Fruit fly (Drosophila melanogaster): ENCODE data around the gene CG6225.

The CG6225 gene

dm6 chr3R:12645771-12646317, 8.5 kb upstream of the CG6225 start:
- TF ChIP-seq noc (tag; optimal IDR thresholded peaks at IDR 0.05), result no peak

- TF ChIP-seq noc (tag; optimal IDR thresholded peaks at IDR 0.05), result no peak
Observed at dm6 chr3R:12646926-12647325, 7.5 kb upstream of the CG6225 start.

DNA sequence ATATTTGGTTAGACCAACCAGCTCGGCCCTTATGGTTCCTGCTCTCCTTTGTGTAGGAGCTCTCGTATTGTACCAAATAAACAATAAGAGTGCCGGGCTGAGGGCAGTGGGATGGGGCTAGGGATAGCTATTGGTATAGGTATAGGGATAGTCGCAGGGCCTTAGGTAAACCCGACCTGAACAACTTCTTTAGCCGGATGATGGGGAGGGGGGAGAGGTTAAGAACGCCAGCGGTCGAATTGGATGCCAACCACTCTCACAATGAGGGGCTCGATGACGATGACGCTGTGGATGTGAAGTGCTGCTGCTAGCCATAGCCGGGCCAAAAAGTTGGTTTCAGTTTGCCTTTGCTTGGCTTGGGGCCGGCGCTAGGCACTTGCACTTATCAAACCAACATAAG, 7.0 kb upstream of the CG6225 start:
- TF ChIP-seq noc (tag; optimal IDR thresholded peaks at IDR 0.05), result no peak

DNA sequence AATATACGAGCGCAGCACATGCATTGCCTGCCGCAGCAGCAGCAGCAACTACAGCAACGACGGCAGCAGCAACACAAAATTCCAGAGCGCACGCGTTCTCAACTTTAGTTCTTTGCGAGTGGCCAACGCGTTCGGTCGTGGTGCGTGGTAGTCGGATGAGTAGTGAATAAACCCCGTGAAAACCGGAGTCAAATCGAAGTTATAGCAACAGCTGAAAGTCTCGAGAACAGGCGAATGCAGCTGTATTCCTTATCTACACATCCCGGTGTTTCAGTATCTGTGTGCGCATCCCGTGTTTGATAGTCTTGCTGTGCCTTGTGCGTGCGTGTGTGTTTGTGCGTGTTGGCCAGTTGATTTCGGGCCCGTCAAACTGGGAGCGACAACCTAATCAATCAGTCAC, 6.4 kb upstream of the CG6225 start, which contains the start of gene Dtg:
Gene Dtg (plus strand): TSS at position 105 of the 400 bp plus-strand sequence.
- no peak for TF ChIP-seq noc (tag; optimal IDR thresholded peaks at IDR 0.05)

DNA sequence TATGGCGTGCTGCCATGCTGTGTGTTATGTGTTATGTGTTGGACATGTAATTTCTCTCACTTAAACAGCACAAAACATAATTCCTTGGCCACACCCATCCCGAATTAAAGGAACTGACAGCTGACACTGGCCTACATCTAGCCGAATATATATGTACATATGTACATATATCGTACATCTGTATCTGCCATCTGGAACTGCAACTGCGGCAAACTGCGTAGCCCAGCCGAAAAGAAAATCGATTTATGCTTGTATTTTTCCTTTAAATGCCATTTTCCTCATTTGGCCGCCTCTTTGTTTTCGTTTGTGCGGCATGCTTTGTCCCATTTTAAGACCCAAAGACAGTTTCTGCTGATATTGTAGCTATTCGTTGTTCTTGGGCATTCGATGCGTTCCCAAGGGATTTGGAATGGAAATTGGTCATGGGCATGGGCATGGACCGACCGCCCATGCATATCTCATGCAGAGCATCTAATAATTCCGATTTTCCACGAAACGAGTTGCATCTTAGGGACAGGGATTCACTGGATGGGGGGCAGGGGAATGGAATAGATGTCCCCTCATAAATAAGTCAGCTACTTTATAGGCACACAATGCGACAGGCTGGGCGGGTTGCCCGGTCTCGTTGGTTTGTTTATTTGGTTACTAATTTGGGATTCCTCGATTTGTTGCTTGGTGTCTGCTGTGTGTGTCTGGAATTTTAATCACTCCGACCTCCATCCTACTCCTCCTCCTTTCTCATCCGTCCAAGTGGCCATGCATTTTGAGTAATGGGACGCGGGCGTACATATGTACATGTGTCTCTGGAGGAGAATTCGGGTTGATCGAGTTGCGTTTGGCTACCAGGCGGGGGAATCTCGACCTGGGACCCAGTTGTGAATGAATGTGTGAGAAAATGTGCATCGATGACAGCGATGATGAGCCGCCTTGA, 5.0 kb upstream of the CG6225 start:
- TF ChIP-seq noc (tag; optimal IDR thresholded peaks at IDR 0.05), result no peak

- TF ChIP-seq noc (tag; optimal IDR thresholded peaks at IDR 0.05), result no peak
Observed at dm6 chr3R:12650537-12650936, 3.8 kb upstream of the CG6225 start.

DNA sequence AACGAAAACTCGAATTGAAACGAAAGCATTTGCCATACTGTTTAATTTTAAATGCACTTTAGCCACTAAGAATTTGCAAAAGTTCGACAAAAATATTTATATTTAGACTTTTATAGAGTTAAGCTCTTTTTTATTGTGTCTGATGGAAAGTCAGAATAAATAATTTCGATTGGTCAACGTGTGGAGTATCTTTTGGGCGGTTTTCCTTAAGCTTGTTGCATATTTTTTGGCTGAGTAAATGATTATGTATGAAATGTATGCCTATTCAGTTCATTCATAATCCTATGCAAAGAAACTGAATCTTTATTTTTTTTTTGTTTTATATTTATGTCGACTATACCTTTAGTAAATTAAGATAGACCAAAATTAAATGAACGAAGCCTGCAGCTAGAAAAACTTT, 1.6 kb upstream of the CG6225 start:
- TF ChIP-seq noc (tag; optimal IDR thresholded peaks at IDR 0.05), result no peak

DNA sequence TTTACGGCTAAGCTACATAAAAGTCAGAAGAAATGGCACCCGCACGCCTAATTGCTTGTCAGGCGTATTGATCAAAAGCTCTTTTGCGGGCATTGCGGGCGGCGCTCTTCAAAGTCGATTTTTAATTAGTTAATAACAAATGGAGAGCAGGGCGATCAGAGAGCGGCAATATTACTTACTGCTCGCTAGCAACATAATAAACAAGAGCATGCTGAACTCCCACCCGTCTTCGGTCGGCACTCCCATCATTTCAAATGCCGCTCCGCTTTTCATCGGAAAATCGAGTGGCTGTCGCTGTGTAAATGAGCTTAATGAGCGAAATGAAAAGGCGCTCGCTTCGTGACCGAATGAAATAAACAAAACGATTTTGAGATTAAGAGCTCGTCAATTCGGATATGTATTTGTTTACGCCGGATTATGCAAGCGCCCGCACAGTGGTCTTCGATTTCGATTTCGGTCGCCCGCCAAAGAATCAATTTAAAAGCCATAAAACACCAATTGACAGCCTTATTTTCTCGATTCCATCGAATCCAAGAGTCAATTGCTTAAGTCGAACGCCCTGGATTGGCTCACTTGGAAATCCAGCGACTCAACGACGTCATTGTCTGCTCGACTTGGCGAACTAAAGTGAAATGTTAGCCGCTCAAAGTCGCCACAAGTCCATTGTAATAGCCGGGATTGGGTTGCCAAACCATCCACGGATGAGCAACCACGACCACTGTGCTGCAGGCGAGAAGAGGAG, 695 bp upstream of the CG6225 start:
- peak; percentile 67 for TF ChIP-seq noc (tag; optimal IDR thresholded peaks at IDR 0.05)

DNA sequence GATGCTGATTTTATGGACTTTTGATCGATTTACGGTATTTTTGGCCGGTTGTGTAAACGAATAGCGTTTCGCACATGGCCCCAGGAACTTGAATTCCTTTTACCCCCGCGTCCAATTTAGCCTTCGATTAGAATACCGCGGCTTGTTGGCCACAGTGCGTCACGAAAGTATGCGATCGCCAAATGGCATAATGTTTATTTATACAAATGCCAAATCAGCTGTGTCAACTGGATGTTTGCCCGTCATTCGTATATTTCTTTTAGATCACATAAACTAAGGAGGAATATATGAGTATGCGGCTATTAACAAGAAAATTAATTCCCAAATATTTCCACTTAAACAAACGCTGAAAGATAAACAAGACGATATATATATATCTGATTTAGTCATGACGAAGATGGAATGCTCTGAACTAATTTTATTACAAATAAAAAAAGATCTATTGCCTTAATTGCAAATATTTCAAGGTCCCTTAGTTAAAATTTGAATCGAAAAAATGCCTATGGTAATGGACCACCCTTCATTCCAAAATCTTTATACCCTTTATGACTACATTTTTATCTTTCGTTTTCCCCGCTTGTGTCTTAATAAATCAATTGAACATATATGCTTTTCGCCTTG, 2.7 kb downstream of the CG6225 start:
- TF ChIP-seq noc (tag; optimal IDR thresholded peaks at IDR 0.05), result peak; percentile 9

DNA sequence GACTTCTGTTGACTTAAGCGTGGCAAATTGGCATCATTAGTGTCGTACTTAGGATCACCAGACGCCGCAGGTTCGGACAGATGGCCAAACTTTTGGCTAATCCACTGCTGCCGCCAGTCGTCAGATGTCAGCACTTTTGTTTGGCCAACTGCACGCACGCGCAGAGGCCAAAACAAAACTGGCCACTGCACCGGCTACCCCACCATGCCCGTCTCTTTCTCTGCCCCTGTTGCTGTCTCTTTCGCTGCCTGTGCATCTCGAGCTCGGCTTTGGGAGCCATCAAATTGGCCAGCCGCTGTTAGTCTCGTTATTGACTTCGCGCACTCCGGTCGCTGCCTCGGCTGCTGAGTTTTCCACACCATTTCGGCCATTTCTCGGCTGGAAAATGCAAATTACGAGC, 8.2 kb downstream of the CG6225 start, which contains the start of gene CG14395:
Gene CG14395 (plus strand): TSS at position 301 of the 400 bp plus-strand sequence.
- no peak for TF ChIP-seq noc (tag; optimal IDR thresholded peaks at IDR 0.05)

- TF ChIP-seq noc (tag; optimal IDR thresholded peaks at IDR 0.05), result no peak
Observed at dm6 chr3R:12666206-12666834, 11.9 kb downstream of the CG6225 start.

- peak; percentile 88 for TF ChIP-seq noc (tag; optimal IDR thresholded peaks at IDR 0.05)
Observed at dm6 chr3R:12674041-12674623, 19.8 kb downstream of the CG6225 start, which contains the start of gene Gnmt. Gene Gnmt (plus strand): TSS chr3R:12674608.

- TF ChIP-seq noc (tag; optimal IDR thresholded peaks at IDR 0.05), result no peak
Observed at dm6 chr3R:12676160-12676559, 21.8 kb downstream of the CG6225 start, which contains the start of gene CG43630. Gene CG43630 (minus strand): TSS chr3R:12676260.

DNA sequence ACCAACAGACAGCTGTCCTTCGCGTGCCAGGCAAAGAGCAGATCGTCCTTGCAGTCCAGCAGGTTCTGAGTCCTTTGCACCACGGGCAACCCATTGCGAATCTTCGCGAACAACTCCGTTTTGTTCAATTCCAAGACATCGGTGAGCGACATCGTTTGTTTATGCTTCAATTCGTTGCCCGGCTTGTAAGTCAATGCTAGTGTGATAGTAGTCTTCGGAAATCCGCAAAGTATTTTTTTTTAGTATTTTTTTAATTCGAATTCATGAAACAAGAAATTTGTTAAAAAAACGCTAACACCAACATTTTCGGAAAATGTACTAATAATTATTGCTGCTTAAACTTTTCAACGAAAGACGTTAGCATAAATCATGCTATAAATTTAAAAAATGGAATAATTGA, 24.5 kb downstream of the CG6225 start, which contains the start of gene mbo:
Gene mbo (minus strand): TSS at position 203 of the 400 bp plus-strand sequence.
- no peak for TF ChIP-seq noc (tag; optimal IDR thresholded peaks at IDR 0.05)

- TF ChIP-seq noc (tag; optimal IDR thresholded peaks at IDR 0.05), result no peak
Observed at dm6 chr3R:12681275-12681674, 26.9 kb downstream of the CG6225 start, which contains the start of gene Cyp313a4. Gene Cyp313a4 (minus strand): TSS chr3R:12681375.
